Worm (Caenorhabditis elegans): Measurements from ENCODE around the gene arrd-11.

ce11 chrII:13739423-13739822 is 23.8 kb upstream of the arrd-11 start:
- TF ChIP-seq W03F9.2 (tag; optimal IDR thresholded peaks at IDR 0.05) (no peak), dao-5 (tag; optimal IDR thresholded peaks at IDR 0.05) (no peak)
